Fruit fly (Drosophila melanogaster) whole organism, wandering third instar larva: ENCODE measurements around the gene CG10591.

Experiments used
- CG32264 ChIP-seq: fragments of 200-800 bp; sonication (Bioruptor generic); optimal IDR thresholded peaks from 2 replicates; lab custom pipeline; 2016; ENCODE audit warnings: missing biosample characterization, missing genetic modification characterization
- CG9705 ChIP-seq: fragments of 200-800 bp; sonication (Bioruptor generic); optimal IDR thresholded peaks from 2 replicates; lab custom pipeline; 2018; ENCODE audit warnings: missing biosample characterization, mild to moderate bottlenecking, missing genetic modification characterization
- Dfd ChIP-seq: fragments of >200 bp; optimal IDR thresholded peaks from 2 replicates; lab custom pipeline; 2017; ENCODE audit warnings: missing biosample characterization, missing genetic modification characterization
- Dif ChIP-seq: fragments of 200-275, 200-300 bp; sonication (Bioruptor generic); optimal IDR thresholded peaks from 2 replicates; lab custom pipeline; 2018; ENCODE audit warnings: missing biosample characterization, missing genetic modification characterization; ENCODE audit not compliant: partially characterized antibody
- GATAd ChIP-seq: sonication (Bioruptor generic); optimal IDR thresholded peaks from 2 replicates; lab custom pipeline; 2016; ENCODE audit warnings: missing biosample characterization, missing genetic modification characterization
- HLH106 ChIP-seq: fragments of 200-800 bp; optimal IDR thresholded peaks from 3 replicates; lab custom pipeline; 2019; ENCODE audit warnings: missing biosample characterization, mild to moderate bottlenecking, missing genetic modification characterization, moderate library complexity
- Hnf4 ChIP-seq: fragments of 200-800 bp; sonication (Bioruptor generic); optimal IDR thresholded peaks from 2 replicates; lab custom pipeline; 2016; ENCODE audit warnings: missing biosample characterization, mild to moderate bottlenecking, missing genetic modification characterization
- Hr78 ChIP-seq: fragments of >200 bp; optimal IDR thresholded peaks from 2 replicates; lab custom pipeline; 2017; ENCODE audit warnings: missing biosample characterization, missing genetic modification characterization
- Hr83 ChIP-seq: fragments of 200-300 bp; sonication (Bioruptor generic); optimal IDR thresholded peaks from 2 replicates; lab custom pipeline; 2016; ENCODE audit warnings: missing biosample characterization, mild to moderate bottlenecking, missing genetic modification characterization, moderate library complexity; ENCODE audit not compliant: poor library complexity, severe bottlenecking
- Jra ChIP-seq: sonication (Bioruptor generic); optimal IDR thresholded peaks from 2 replicates; lab custom pipeline; 2016; ENCODE audit warnings: missing biosample characterization, missing genetic modification characterization
- Mio ChIP-seq: sonication (Bioruptor generic); optimal IDR thresholded peaks from 2 replicates; lab custom pipeline; 2016; ENCODE audit warnings: missing biosample characterization, missing genetic modification characterization
- Myc ChIP-seq: fragments of >200 bp; optimal IDR thresholded peaks from 2 replicates; lab custom pipeline; 2017
- N ChIP-seq: fragments of >200 bp; optimal IDR thresholded peaks from 2 replicates; lab custom pipeline; 2018; ENCODE audit warnings: missing biosample characterization, missing external identifiers, missing genetic modification characterization
- OdsH ChIP-seq: fragments of 200-800 bp; sonication (Bioruptor generic); optimal IDR thresholded peaks from 2 replicates; lab custom pipeline; 2016; ENCODE audit warnings: missing biosample characterization, mild to moderate bottlenecking, missing genetic modification characterization
- Rel ChIP-seq, 2 experiments: fragments of 200-800 bp; sonication (Bioruptor generic) in 1 of 2; optimal IDR thresholded peaks; 2 replicates in 1 of 2; 3 replicates in 1 of 2; lab custom pipeline; 2016 to 2019; ENCODE audit warnings: mild to moderate bottlenecking in 2 of 2, missing biosample characterization in 2 of 2, missing genetic modification characterization in 2 of 2, moderate library complexity in 1 of 2
- Sp1 ChIP-seq: fragments of 200-800 bp; sonication (Bioruptor generic); optimal IDR thresholded peaks from 3 replicates; lab custom pipeline; 2019; ENCODE audit warnings: missing biosample characterization, mild to moderate bottlenecking, missing genetic modification characterization, moderate library complexity
- Vsx2 ChIP-seq: fragments of 200-300, 225-300 bp; sonication (Bioruptor generic); optimal IDR thresholded peaks from 2 replicates; lab custom pipeline; 2018; ENCODE audit warnings: missing biosample characterization, missing genetic modification characterization; ENCODE audit not compliant: partially characterized antibody
- br ChIP-seq: fragments of 200-800 bp; sonication (Bioruptor generic); optimal IDR thresholded peaks from 2 replicates; lab custom pipeline; 2016; ENCODE audit warnings: missing biosample characterization, missing genetic modification characterization
- brk ChIP-seq: fragments of 200-800 bp; sonication (Bioruptor generic); optimal IDR thresholded peaks from 2 replicates; lab custom pipeline; 2016; ENCODE audit warnings: missing biosample characterization, mild to moderate bottlenecking, missing genetic modification characterization
- dl ChIP-seq, 2 experiments: fragments of 175-275, 200-275 bp in 1 of 2; fragments of 200-275 bp in 1 of 2; sonication (Bioruptor generic); optimal IDR thresholded peaks; lab custom pipeline; 2018; ENCODE audit warnings: mild to moderate bottlenecking in 2 of 2, missing biosample characterization in 2 of 2, missing genetic modification characterization in 2 of 2, moderate library complexity in 2 of 2; ENCODE audit not compliant: partially characterized antibody in 2 of 2, insufficient read depth in 1 of 2
- dmrt93B ChIP-seq: fragments of 200-800 bp; sonication (Bioruptor generic); optimal IDR thresholded peaks from 2 replicates; lab custom pipeline; 2018; ENCODE audit warnings: missing biosample characterization, mild to moderate bottlenecking, missing genetic modification characterization
- dsf ChIP-seq: sonication (Bioruptor generic); optimal IDR thresholded peaks from 2 replicates; lab custom pipeline; 2016; ENCODE audit warnings: missing biosample characterization, missing genetic modification characterization, borderline replicate concordance
- ey ChIP-seq: fragments of 200-800 bp; sonication (Bioruptor generic); optimal IDR thresholded peaks from 2 replicates; lab custom pipeline; 2016; ENCODE audit warnings: missing biosample characterization, missing genetic modification characterization
- foxo ChIP-seq, 2 experiments: fragments of 200-800 bp; sonication (Bioruptor generic); optimal IDR thresholded peaks; 2 replicates in 1 of 2; 3 replicates in 1 of 2; lab custom pipeline; 2016 to 2017; ENCODE audit warnings: missing biosample characterization in 2 of 2, missing genetic modification characterization in 2 of 2
- fru ChIP-seq: fragments of 200-800 bp; sonication (Bioruptor generic); optimal IDR thresholded peaks from 3 replicates; lab custom pipeline; 2016; ENCODE audit warnings: missing biosample characterization, mild to moderate bottlenecking, missing genetic modification characterization
- h ChIP-seq: fragments of 200-800 bp; sonication (Bioruptor generic); optimal IDR thresholded peaks from 3 replicates; lab custom pipeline; 2016; ENCODE audit warnings: missing biosample characterization, mild to moderate bottlenecking, missing genetic modification characterization
- jim ChIP-seq: fragments of 175-275, 200-325 bp; sonication (Bioruptor generic); optimal IDR thresholded peaks from 2 replicates; lab custom pipeline; 2016; ENCODE audit warnings: missing biosample characterization, mild to moderate bottlenecking, missing genetic modification characterization
- lola ChIP-seq: fragments of >200 bp; optimal IDR thresholded peaks from 2 replicates; lab custom pipeline; 2017; ENCODE audit warnings: missing biosample characterization, missing genetic modification characterization
- pan ChIP-seq: fragments of >200 bp; optimal IDR thresholded peaks from 2 replicates; lab custom pipeline; 2017
- psq ChIP-seq: fragments of 200-800 bp; sonication (Bioruptor generic); optimal IDR thresholded peaks from 3 replicates; lab custom pipeline; 2017; ENCODE audit warnings: missing biosample characterization, mild to moderate bottlenecking, missing genetic modification characterization, moderate library complexity
- rgr ChIP-seq: fragments of 200-800 bp; sonication (Bioruptor generic); optimal IDR thresholded peaks from 3 replicates; lab custom pipeline; 2016; ENCODE audit warnings: missing biosample characterization, mild to moderate bottlenecking, missing genetic modification characterization
- sage ChIP-seq: fragments of 200-800 bp; sonication (Bioruptor generic); optimal IDR thresholded peaks from 2 replicates; lab custom pipeline; 2016; ENCODE audit warnings: missing biosample characterization, mild to moderate bottlenecking, missing genetic modification characterization
- sv ChIP-seq: fragments of 200-800 bp; sonication (Bioruptor generic); optimal IDR thresholded peaks from 3 replicates; lab custom pipeline; 2016; ENCODE audit warnings: missing biosample characterization, missing genetic modification characterization
- tai ChIP-seq: sonication (Bioruptor generic); optimal IDR thresholded peaks from 2 replicates; lab custom pipeline; 2016; ENCODE audit warnings: missing biosample characterization, missing genetic modification characterization
- usp ChIP-seq: fragments of >200 bp; optimal IDR thresholded peaks from 2 replicates; lab custom pipeline; 2017; ENCODE audit warnings: missing biosample characterization, missing genetic modification characterization
- woc ChIP-seq: sonication (Bioruptor generic); optimal IDR thresholded peaks from 2 replicates; lab custom pipeline; 2016; ENCODE audit warnings: missing biosample characterization, mild to moderate bottlenecking, missing genetic modification characterization

CG10591 gene

DNA sequence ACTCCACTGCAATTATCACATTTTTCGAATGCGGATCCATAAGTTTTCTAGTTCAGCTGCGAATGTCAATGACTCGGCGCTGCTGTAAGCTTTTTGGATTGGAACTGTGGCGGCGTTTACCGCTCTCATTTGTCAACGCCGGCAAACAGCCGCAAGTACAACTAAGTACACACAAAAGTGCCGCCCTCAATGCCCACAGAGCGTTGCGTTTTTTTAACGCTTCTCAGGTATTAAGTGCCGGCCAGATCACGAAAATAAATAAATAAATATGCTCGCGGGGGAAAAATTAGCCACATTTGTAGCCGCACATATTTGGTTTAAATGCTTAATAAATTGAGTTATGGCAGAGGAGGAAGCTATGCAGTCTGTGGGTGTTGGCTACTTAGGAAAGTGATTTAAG, 17.9 kb downstream of the CG10591 start:
- TF ChIP-seq ey (GFP tag; lab: Kevin White, UChicago) (no peak), Mio (GFP tag; lab: Kevin White, UChicago) (no peak)

DNA sequence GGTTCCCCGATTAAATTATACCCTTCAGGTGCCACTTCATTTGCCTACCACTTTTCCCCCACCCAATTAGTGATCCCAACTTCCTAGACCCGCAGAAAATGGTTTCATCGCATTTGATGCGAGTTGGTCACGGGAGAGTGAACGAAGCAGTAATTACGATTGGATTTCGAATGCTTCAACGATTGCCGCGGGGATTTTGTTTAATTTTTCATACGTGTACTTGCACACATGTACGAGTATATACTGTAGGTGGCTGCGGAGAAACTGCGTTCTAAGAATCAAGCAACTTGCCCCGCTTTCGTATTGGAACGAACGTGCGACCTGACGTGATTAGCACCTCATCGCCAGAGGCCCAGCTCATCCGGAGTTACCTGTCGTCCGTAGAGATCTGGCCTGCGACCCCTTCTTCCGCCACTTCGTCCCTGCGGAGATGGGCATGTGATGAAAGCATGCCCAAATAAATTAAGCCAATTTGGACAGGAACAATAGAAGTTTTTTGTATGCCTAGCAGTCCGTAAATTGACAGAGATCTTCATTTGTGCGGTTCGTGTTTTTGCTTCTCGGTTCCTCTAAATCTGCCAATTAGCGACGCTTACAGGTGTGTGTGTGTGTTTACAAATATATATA, 18.9 kb downstream of the CG10591 start:
- TF ChIP-seq h (GFP tag; lab: Kevin White, UChicago) (no peak), Rel (GFP tag; optimal IDR thresholded peaks at IDR 0.05; lab: Kevin White, UChicago) (no peak), Rel (tag; optimal IDR thresholded peaks at IDR 0.05; lab: Kevin White, UChicago) (peak; percentile 82), rgr (GFP tag; lab: Kevin White, UChicago) (no peak)

DNA sequence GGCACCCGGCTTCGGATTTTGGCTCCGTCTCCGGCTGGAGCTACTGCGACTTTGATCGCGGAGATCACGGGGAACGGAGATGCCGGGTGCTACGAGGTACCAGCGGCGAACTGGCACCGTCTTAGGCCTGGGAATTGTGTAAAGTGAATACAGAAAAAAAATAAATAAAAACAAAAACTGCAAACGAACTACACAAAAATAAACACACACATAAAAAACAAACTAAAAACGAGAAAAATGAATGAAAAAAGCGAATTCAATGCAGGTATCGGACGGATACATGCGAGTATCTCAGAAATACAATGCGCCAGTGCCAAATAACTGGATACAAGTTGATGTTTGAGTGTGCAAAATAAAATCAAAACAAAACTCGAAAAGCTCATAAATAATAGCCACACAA, 19.7 kb downstream of the CG10591 start:
- no peak for TF ChIP-seq OdsH (GFP tag; lab: Kevin White, UChicago)
- no peak for TF ChIP-seq psq (GFP tag; lab: Kevin White, UChicago)
- TF ChIP-seq Dfd (GFP tag; lab: Kevin White, UChicago), result no peak
- TF ChIP-seq fru (GFP tag; lab: Kevin White, UChicago), result peak; percentile 5
- no peak for TF ChIP-seq tai (GFP tag; lab: Kevin White, UChicago)
- peak; percentile 20 for TF ChIP-seq Sp1 (GFP tag; lab: Kevin White, UChicago)
- TF ChIP-seq ey (GFP tag; lab: Kevin White, UChicago), result no peak
- TF ChIP-seq dsf (GFP tag; lab: Kevin White, UChicago), result no peak
- no peak for TF ChIP-seq Hr78
- no peak for TF ChIP-seq sage (GFP tag; lab: Kevin White, UChicago)
- no peak for TF ChIP-seq woc (GFP tag; lab: Kevin White, UChicago)
- TF ChIP-seq Rel (GFP tag; optimal IDR thresholded peaks at IDR 0.05; lab: Kevin White, UChicago), result no peak
- TF ChIP-seq Rel (tag; optimal IDR thresholded peaks at IDR 0.05; lab: Kevin White, UChicago), result no peak
- TF ChIP-seq dmrt93B (GFP tag; lab: Kevin White, UChicago), result no peak
- no peak for TF ChIP-seq Dif (GFP tag; lab: Kevin White, UChicago)
- TF ChIP-seq usp, result no peak
- TF ChIP-seq HLH106 (tag; lab: Kevin White, UChicago), result no peak
- TF ChIP-seq, all 38 proteins: peak for 2

DNA sequence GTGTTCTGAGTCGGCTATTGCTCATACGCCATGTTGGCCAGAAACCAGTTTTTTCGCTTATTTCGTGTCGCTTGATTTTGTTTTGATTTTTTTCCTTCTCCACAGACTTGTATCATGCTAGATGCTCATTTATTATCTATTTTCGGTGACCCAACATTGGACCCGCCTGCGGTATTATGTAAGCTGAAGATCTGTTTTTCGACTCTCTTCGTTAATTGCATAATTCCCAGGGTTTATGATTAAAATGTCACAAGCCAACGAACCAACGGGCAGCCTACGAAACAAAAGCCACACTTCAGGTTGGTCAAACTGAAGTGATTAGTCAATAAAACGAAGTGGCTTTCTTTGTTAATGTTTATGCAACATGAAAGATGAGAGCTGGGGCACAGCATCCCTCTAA, 20.9 kb downstream of the CG10591 start:
- no peak for TF ChIP-seq Hr78
- TF ChIP-seq Mio (GFP tag; lab: Kevin White, UChicago), result no peak
- TF ChIP-seq Jra (GFP tag; lab: Kevin White, UChicago), result no peak
- TF ChIP-seq foxo (GFP tag; optimal IDR thresholded peaks at IDR 0.05; lab: Kevin White, UChicago), result no peak
- no peak for TF ChIP-seq fru (GFP tag; lab: Kevin White, UChicago)
- TF ChIP-seq dl (GFP tag; optimal IDR thresholded peaks at IDR 0.05; lab: Kevin White, UChicago; ENCODE audit: insufficient read depth in 1 of 2, partially characterized antibody in 2 of 2), result no peak
- TF ChIP-seq CG32264 (GFP tag; lab: Kevin White, UChicago), result no peak
- no peak for TF ChIP-seq Dfd (GFP tag; lab: Kevin White, UChicago)
- TF ChIP-seq br, result no peak
- TF ChIP-seq Hr83, result no peak
- no peak for TF ChIP-seq Dif (GFP tag; lab: Kevin White, UChicago)
- TF ChIP-seq, all 38 proteins: peak for 0

DNA sequence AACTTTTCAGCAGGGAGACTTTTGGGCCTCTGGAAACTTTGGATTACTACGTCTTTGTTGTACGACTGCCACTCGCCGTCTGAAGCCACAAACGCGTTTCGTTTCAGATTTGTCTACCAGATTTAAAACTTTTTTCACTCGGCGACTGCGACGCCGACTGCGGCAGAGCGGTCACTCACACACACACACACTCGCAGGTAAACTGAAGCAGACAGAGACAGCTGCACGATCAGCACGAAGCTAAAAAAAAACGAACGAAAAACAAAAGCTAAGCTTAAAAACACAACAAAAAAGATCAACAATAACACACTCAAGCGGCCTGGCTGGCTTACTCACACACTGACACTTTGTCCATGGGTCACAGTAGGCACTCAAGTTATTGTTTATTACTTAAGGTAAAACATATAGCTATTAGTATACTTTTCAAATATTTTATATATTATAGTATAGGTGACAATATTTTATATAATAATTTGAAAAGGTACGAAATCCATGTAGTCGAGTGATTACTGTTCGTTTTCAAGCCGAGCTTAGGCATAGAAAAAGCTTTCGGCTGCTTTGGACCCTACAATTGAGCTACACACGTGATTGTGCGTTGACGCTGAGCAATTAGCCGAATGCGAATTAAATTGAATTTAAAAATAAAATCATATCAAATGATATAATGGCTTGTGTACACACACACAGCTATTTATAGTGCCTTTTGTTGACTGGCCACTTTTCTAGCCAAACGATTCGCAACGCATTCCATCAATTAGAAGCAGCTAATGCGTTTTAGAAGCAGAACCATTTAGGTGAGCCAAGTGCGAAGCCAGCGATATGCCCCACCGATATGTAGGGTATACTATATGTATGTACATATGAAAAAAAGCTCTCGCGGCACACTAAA, 22.0 kb downstream of the CG10591 start, which contains the start of gene Msr-110:
TSS of gene Msr-110 (minus strand) at position 99 of the 889 bp plus-strand sequence.
- peak; percentile 89 for TF ChIP-seq fru (GFP tag; lab: Kevin White, UChicago)
- peak; percentile 92 for TF ChIP-seq OdsH (GFP tag; lab: Kevin White, UChicago)
- TF ChIP-seq sage (GFP tag; lab: Kevin White, UChicago), result peak; percentile 70
- TF ChIP-seq woc (GFP tag; lab: Kevin White, UChicago), result peak; percentile 80
- peak; percentile 68 for TF ChIP-seq CG32264 (GFP tag; lab: Kevin White, UChicago)
- peak; percentile 92 for TF ChIP-seq psq (GFP tag; lab: Kevin White, UChicago)
- TF ChIP-seq lola, result no peak
- peak; percentile 89 for TF ChIP-seq h (GFP tag; lab: Kevin White, UChicago)
- TF ChIP-seq CG9705 (GFP tag; lab: Kevin White, UChicago), result peak; percentile 85
- TF ChIP-seq Myc (lab: Kevin White, UChicago), result no peak
- peak; percentile 97 for TF ChIP-seq jim (GFP tag; lab: Kevin White, UChicago)
- no peak for TF ChIP-seq GATAd (GFP tag; lab: Kevin White, UChicago)
- peak; percentile 68 for TF ChIP-seq Vsx2 (GFP tag; lab: Kevin White, UChicago)
- no peak for TF ChIP-seq tai (GFP tag; lab: Kevin White, UChicago)
- peak; percentile 92 for TF ChIP-seq rgr (GFP tag; lab: Kevin White, UChicago)
- peak; percentile 98 for TF ChIP-seq Sp1 (GFP tag; lab: Kevin White, UChicago)
- TF ChIP-seq dmrt93B (GFP tag; lab: Kevin White, UChicago), result peak; percentile 80
- TF ChIP-seq brk (GFP tag; lab: Kevin White, UChicago), result peak; percentile 92
- no peak for TF ChIP-seq Dfd (GFP tag; lab: Kevin White, UChicago)
- peak; percentile 80 for TF ChIP-seq Hnf4
- peak; percentile 70 for TF ChIP-seq sv (GFP tag; lab: Kevin White, UChicago)
- TF ChIP-seq HLH106 (tag; lab: Kevin White, UChicago), result peak; percentile 95
- no peak for TF ChIP-seq pan
- TF ChIP-seq dsf (GFP tag; lab: Kevin White, UChicago), result peak; percentile 3
- TF ChIP-seq Hr78, result no peak
- TF ChIP-seq N (GFP tag; lab: Kevin White, UChicago), result no peak
